Fruit fly (Drosophila melanogaster) whole organism, embryonic: ENCODE data around the gene Bem46.

Experiments used
- CG12659 ChIP-seq: fragments of 200-800 bp; sonication (Bioruptor generic); optimal IDR thresholded peaks from 3 replicates; lab custom pipeline; 2017; ENCODE audit warnings: mild to moderate bottlenecking, missing biosample characterization, missing genetic modification reagents, missing genetic modification characterization
- CG15601 ChIP-seq: fragments of 200-800 bp; sonication (Bioruptor generic); optimal IDR thresholded peaks from 3 replicates; lab custom pipeline; 2019; ENCODE audit warnings: missing biosample characterization, mild to moderate bottlenecking, missing genetic modification characterization, moderate library complexity
- CG17568 ChIP-seq: fragments of 200-800 bp; sonication (Bioruptor generic); optimal IDR thresholded peaks from 2 replicates; lab custom pipeline; 2018; ENCODE audit warnings: missing biosample characterization, mild to moderate bottlenecking, missing genetic modification characterization, moderate library complexity
- CG4707 ChIP-seq: fragments of 200-800 bp; sonication (Bioruptor generic); optimal IDR thresholded peaks from 2 replicates; lab custom pipeline; 2018; ENCODE audit warnings: missing biosample characterization, mild to moderate bottlenecking, missing genetic modification characterization, moderate library complexity
- CG7271 ChIP-seq: fragments of 200-800 bp; sonication (Bioruptor generic); optimal IDR thresholded peaks from 2 replicates; lab custom pipeline; 2018; ENCODE audit warnings: missing biosample characterization, mild to moderate bottlenecking, missing genetic modification characterization, moderate library complexity
- Dbx ChIP-seq: fragments of 200-800 bp; sonication (Bioruptor generic); IDR thresholded peaks from 3 replicates; pipeline ENCODE4 v1.3.6; 2022; ENCODE audit warnings: missing biosample characterization, missing genetic modification characterization
- Dref ChIP-seq: fragments of 200-800 bp; sonication (Bioruptor generic); IDR thresholded peaks from 2 replicates; pipeline ENCODE4 v1.3.6; 2022; ENCODE audit warnings: missing biosample characterization, missing genetic modification characterization
- PHDP ChIP-seq: fragments of 200-800 bp; sonication (Bioruptor generic); optimal IDR thresholded peaks from 3 replicates; lab custom pipeline; 2018; ENCODE audit warnings: missing biosample characterization, mild to moderate bottlenecking, missing genetic modification characterization, moderate library complexity
- Ptx1 ChIP-seq: fragments of 200-800 bp; sonication (Bioruptor generic); IDR thresholded peaks from 2 replicates; pipeline ENCODE4 v1.3.6; 2022; ENCODE audit warnings: missing biosample characterization, missing genetic modification characterization
- Rfx ChIP-seq: fragments of 200-800 bp; sonication (Bioruptor generic); IDR thresholded peaks from 2 replicates; pipeline ENCODE4 v1.3.6; 2022; ENCODE audit warnings: missing biosample characterization, missing genetic modification characterization
- br ChIP-seq: fragments of >200 bp; optimal IDR thresholded peaks from 2 replicates; lab custom pipeline; 2017
- inv ChIP-seq: fragments of 200-800 bp; sonication (Bioruptor generic); IDR thresholded peaks from 2 replicates; pipeline ENCODE4 v1.3.6; 2022; ENCODE audit warnings: missing biosample characterization, missing genetic modification characterization; ENCODE audit not compliant: partially characterized antibody
- pum ChIP-seq: fragments of 200-800 bp; sonication (Bioruptor generic); optimal IDR thresholded peaks from 2 replicates; lab custom pipeline; 2016; ENCODE audit warnings: missing biosample characterization, missing genetic modification characterization

DNA sequence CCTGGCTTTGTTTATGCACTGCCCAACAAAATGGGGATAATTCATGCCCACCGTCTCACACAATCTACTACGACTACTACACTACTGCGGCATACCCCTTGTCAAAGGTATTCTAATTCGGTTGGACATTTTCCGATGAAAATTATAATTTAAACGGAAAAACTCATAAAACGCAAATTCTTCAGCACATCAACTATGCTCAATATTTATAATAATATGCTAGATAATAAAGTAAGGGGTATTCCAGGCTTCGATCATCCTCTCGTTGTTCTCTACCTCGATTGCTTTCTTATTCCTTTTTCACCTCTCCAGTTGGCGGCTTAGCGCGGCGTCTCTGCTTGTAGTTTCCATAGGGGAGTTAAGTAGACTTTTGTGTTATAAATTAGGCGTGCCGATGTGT, 46.6 kb upstream of the Bem46 start:
- TF ChIP-seq inv (GFP tag; lab: Robert Waterston, UW) (no peak), br (lab: Kevin White, UChicago) (no peak), Dref (no peak), CG17568 (GFP tag; lab: Kevin White, UChicago) (no peak), CG4707 (GFP tag; lab: Kevin White, UChicago) (no peak), Ptx1 (GFP tag; lab: Robert Waterston, UW) (peak; percentile 44), PHDP (tag; lab: Kevin White, UChicago) (peak; percentile 3), CG7271 (tag; lab: Kevin White, UChicago) (no peak), Rfx (GFP tag; lab: Robert Waterston, UW) (no peak), pum (GFP tag; lab: Kevin White, UChicago) (no peak), Dbx (GFP tag; lab: Robert Waterston, UW) (no peak), CG15601 (tag; lab: Kevin White, UChicago) (no peak), CG12659 (GFP tag; lab: Kevin White, UChicago) (no peak)
